Fruit fly (Drosophila melanogaster) whole organism, embryonic: ENCODE data around the gene Sdhaf3.
A peak's percentile ranks its signal among the peaks of the same experiment; 100 is the strongest.

Experiments
- ATbp ChIP-seq: fragments of 200-800 bp; sonication (Bioruptor generic); optimal IDR thresholded peaks from 2 replicates; lab custom pipeline; 2017; ENCODE audit warnings: missing biosample characterization, mild to moderate bottlenecking, missing genetic modification characterization, missing genetic modification reagents
- Antp ChIP-seq: fragments of 200-800 bp; sonication (Bioruptor generic); optimal IDR thresholded peaks from 3 replicates; lab custom pipeline; 2016; ENCODE audit warnings: missing biosample characterization, missing genetic modification characterization
- Bgb ChIP-seq: fragments of 200-800 bp; sonication (Bioruptor generic); IDR thresholded peaks from 2 replicates; pipeline ENCODE4 v1.3.6; 2022; ENCODE audit warnings: missing biosample characterization, missing genetic modification characterization; ENCODE audit not compliant: partially characterized antibody
- CG10321 ChIP-seq: fragments of 200-800 bp; sonication (Bioruptor generic); IDR thresholded peaks from 2 replicates; pipeline ENCODE4 v1.3.6; 2022; ENCODE audit warnings: missing biosample characterization, missing genetic modification characterization
- CG10431 ChIP-seq: fragments of 200-800 bp; sonication (Bioruptor generic); optimal IDR thresholded peaks from 3 replicates; lab custom pipeline; 2018; ENCODE audit warnings: missing biosample characterization, mild to moderate bottlenecking, missing genetic modification characterization
- CG11093 ChIP-seq: fragments of 200-800 bp; sonication (Bioruptor generic); IDR thresholded peaks from 3 replicates; pipeline ENCODE4 v1.3.6; 2022; ENCODE audit warnings: missing biosample characterization, missing genetic modification characterization
- CG11723 ChIP-seq: fragments of 200-800 bp; sonication (Bioruptor generic); optimal IDR thresholded peaks from 2 replicates; lab custom pipeline; 2017; ENCODE audit warnings: missing biosample characterization, mild to moderate bottlenecking, missing genetic modification characterization
- CG12744 ChIP-seq: fragments of 200-800 bp; sonication (Bioruptor generic); optimal IDR thresholded peaks from 2 replicates; lab custom pipeline; 2016; ENCODE audit warnings: missing biosample characterization, missing genetic modification characterization
- CG14667 ChIP-seq: fragments of 200-800 bp; sonication (Bioruptor generic); IDR thresholded peaks from 2 replicates; pipeline ENCODE4 v1.3.6; 2022; ENCODE audit warnings: missing biosample characterization, missing genetic modification characterization
- CG14710 ChIP-seq: fragments of 200-800 bp; sonication (Bioruptor generic); optimal IDR thresholded peaks from 3 replicates; lab custom pipeline; 2019; ENCODE audit warnings: missing biosample characterization, mild to moderate bottlenecking, missing genetic modification characterization, moderate library complexity
- CG15073 ChIP-seq: fragments of 200-800 bp; sonication (Bioruptor generic); optimal IDR thresholded peaks from 2 replicates; lab custom pipeline; 2016; ENCODE audit warnings: missing biosample characterization, missing genetic modification characterization
- CG15269 ChIP-seq: fragments of 200-800 bp; sonication (Bioruptor generic); optimal IDR thresholded peaks from 2 replicates; lab custom pipeline; 2018; ENCODE audit warnings: missing biosample characterization, mild to moderate bottlenecking, missing genetic modification characterization, moderate library complexity
- CG15601 ChIP-seq: fragments of 200-800 bp; sonication (Bioruptor generic); optimal IDR thresholded peaks from 3 replicates; lab custom pipeline; 2019; ENCODE audit warnings: missing biosample characterization, mild to moderate bottlenecking, missing genetic modification characterization, moderate library complexity
- CG1603 ChIP-seq: fragments of 200-800 bp; sonication (Bioruptor generic); optimal IDR thresholded peaks from 2 replicates; lab custom pipeline; 2019; ENCODE audit warnings: missing biosample characterization, mild to moderate bottlenecking, missing genetic modification characterization, moderate library complexity
- CG5953 ChIP-seq: fragments of 200-800 bp; sonication (Bioruptor generic); IDR thresholded peaks from 2 replicates; pipeline ENCODE4 v1.3.6; 2022; ENCODE audit warnings: missing biosample characterization, missing genetic modification characterization
- CG6272 ChIP-seq: fragments of 200-800 bp; sonication (Bioruptor generic); IDR thresholded peaks from 2 replicates; pipeline ENCODE4 v1.3.6; 2022; ENCODE audit warnings: missing biosample characterization, missing genetic modification characterization
- CG6813 ChIP-seq: fragments of 200-800 bp; sonication (Bioruptor generic); optimal IDR thresholded peaks from 2 replicates; lab custom pipeline; 2017; ENCODE audit warnings: missing biosample characterization, missing genetic modification characterization, mild to moderate bottlenecking, moderate library complexity, missing genetic modification reagents
- CG9437 ChIP-seq: fragments of 200-800 bp; sonication (Bioruptor generic); optimal IDR thresholded peaks from 2 replicates; lab custom pipeline; 2018; ENCODE audit warnings: missing biosample characterization, mild to moderate bottlenecking, missing genetic modification characterization
- D ChIP-seq, 2 experiments: fragments of 200-800 bp in 1 of 2; fragments of >200 bp in 1 of 2; sonication (Bioruptor generic) in 1 of 2; optimal IDR thresholded peaks; 2 replicates in 1 of 2; 3 replicates in 1 of 2; lab custom pipeline; 2017; ENCODE audit warnings: mild to moderate bottlenecking in 1 of 2, missing biosample characterization in 1 of 2, missing genetic modification characterization in 1 of 2, missing genetic modification reagents in 1 of 2
- Ets65A ChIP-seq: fragments of 200-800 bp; sonication (Bioruptor generic); peaks from one replicate; lab custom pipeline; 2016; ENCODE audit warnings: missing biosample characterization, missing genetic modification characterization
- H2.0 ChIP-seq: fragments of 200-800 bp; sonication (Bioruptor generic); IDR thresholded peaks from 2 replicates; pipeline ENCODE4 v1.3.6; 2022; ENCODE audit warnings: missing biosample characterization, missing genetic modification characterization
- HHEX ChIP-seq: fragments of 200-800 bp; sonication (Bioruptor generic); optimal IDR thresholded peaks from 3 replicates; lab custom pipeline; 2017; ENCODE audit warnings: missing biosample characterization, mild to moderate bottlenecking, missing genetic modification characterization, missing genetic modification reagents
- Hey ChIP-seq: fragments of 200-800 bp; sonication (Bioruptor generic); optimal IDR thresholded peaks from 3 replicates; lab custom pipeline; 2018; ENCODE audit warnings: missing biosample characterization, mild to moderate bottlenecking, missing genetic modification characterization
- Hr3 ChIP-seq: fragments of 200-800 bp; sonication (Bioruptor generic); optimal IDR thresholded peaks from 3 replicates; lab custom pipeline; 2016; ENCODE audit warnings: missing biosample characterization, missing genetic modification characterization
- Hr78 ChIP-seq, 2 experiments: fragments of 200-800 bp in 1 of 2; fragments of >200 bp in 1 of 2; sonication (Bioruptor generic) in 1 of 2; optimal IDR thresholded peaks; 2 replicates each; lab custom pipeline; 2017 to 2019; ENCODE audit warnings: missing biosample characterization in 2 of 2, missing genetic modification characterization in 2 of 2, mild to moderate bottlenecking in 1 of 2, moderate library complexity in 1 of 2
- NC2α ChIP-seq: fragments of 200-800 bp; sonication (Bioruptor generic); optimal IDR thresholded peaks from 2 replicates; lab custom pipeline; 2016; ENCODE audit warnings: missing biosample characterization, missing genetic modification characterization
- Nf-YB ChIP-seq: fragments of 200-800 bp; sonication (Bioruptor generic); optimal IDR thresholded peaks from 3 replicates; lab custom pipeline; 2019; ENCODE audit warnings: missing biosample characterization, mild to moderate bottlenecking, missing genetic modification characterization, moderate library complexity
- Poxn ChIP-seq: fragments of 200-800 bp; sonication (Bioruptor generic); IDR thresholded peaks from 2 replicates; pipeline ENCODE4 v1.3.6; 2022; ENCODE audit warnings: missing biosample characterization, missing genetic modification characterization
- TFAM ChIP-seq: fragments of 200-800 bp; sonication (Bioruptor generic); optimal IDR thresholded peaks from 2 replicates; lab custom pipeline; 2017; ENCODE audit warnings: missing biosample characterization, missing genetic modification characterization, inconsistent platforms
- ara ChIP-seq: fragments of 200-800 bp; sonication (Bioruptor generic); IDR thresholded peaks from 2 replicates; pipeline ENCODE4 v1.3.6; 2022; ENCODE audit warnings: missing biosample characterization, missing genetic modification characterization
- bsh ChIP-seq, 2 experiments: fragments of 200-800 bp; sonication (Bioruptor generic); optimal IDR thresholded peaks; 2 replicates each; lab custom pipeline; 2017 to 2018; ENCODE audit warnings: mild to moderate bottlenecking in 2 of 2, missing biosample characterization in 2 of 2, missing genetic modification characterization in 2 of 2, moderate library complexity in 1 of 2
- chif ChIP-seq, 2 experiments: fragments of 200-800 bp; sonication (Bioruptor generic); optimal IDR thresholded peaks; 3 replicates each; lab custom pipeline; 2016; ENCODE audit warnings: missing biosample characterization in 2 of 2, missing genetic modification characterization in 2 of 2
- dan ChIP-seq: fragments of 200-800 bp; sonication (Bioruptor generic); IDR thresholded peaks from 2 replicates; pipeline ENCODE4 v1.3.6; 2022; ENCODE audit warnings: missing biosample characterization, missing genetic modification characterization
- emc ChIP-seq: fragments of 200-800 bp; sonication (Bioruptor generic); optimal IDR thresholded peaks from 2 replicates; lab custom pipeline; 2016; ENCODE audit warnings: missing biosample characterization, missing genetic modification characterization
- fd96Cb ChIP-seq: fragments of 200-800 bp; sonication (Bioruptor generic); optimal IDR thresholded peaks from 2 replicates; lab custom pipeline; 2018; ENCODE audit warnings: missing biosample characterization, mild to moderate bottlenecking, missing genetic modification characterization, moderate library complexity
- gcm ChIP-seq: fragments of 200-800 bp; sonication (Bioruptor generic); optimal IDR thresholded peaks from 2 replicates; lab custom pipeline; 2019; ENCODE audit warnings: missing biosample characterization, mild to moderate bottlenecking, missing genetic modification characterization, moderate library complexity
- gt ChIP-seq: fragments of 200-800 bp; sonication (Bioruptor generic); IDR thresholded peaks from 2 replicates; pipeline ENCODE4 v1.3.6; 2022; ENCODE audit warnings: missing biosample characterization, missing genetic modification characterization
- ind ChIP-seq: fragments of 200-800 bp; sonication (Bioruptor generic); optimal IDR thresholded peaks from 3 replicates; lab custom pipeline; 2016; ENCODE audit warnings: missing biosample characterization, missing genetic modification characterization
- jing ChIP-seq: fragments of 200-800 bp; sonication (Bioruptor generic); optimal IDR thresholded peaks from 2 replicates; lab custom pipeline; 2018; ENCODE audit warnings: missing biosample characterization, mild to moderate bottlenecking, missing genetic modification characterization
- nerfin-1 ChIP-seq: fragments of 200-800 bp; sonication (Bioruptor generic); optimal IDR thresholded peaks from 3 replicates; lab custom pipeline; 2019; ENCODE audit warnings: missing biosample characterization, mild to moderate bottlenecking, missing genetic modification characterization, moderate library complexity
- pb ChIP-seq: fragments of 200-800 bp; sonication (Bioruptor generic); optimal IDR thresholded peaks from 3 replicates; lab custom pipeline; 2016; ENCODE audit warnings: missing biosample characterization, missing genetic modification characterization
- run ChIP-seq: fragments of 200-800 bp; sonication (Bioruptor generic); optimal IDR thresholded peaks from 3 replicates; lab custom pipeline; 2018; ENCODE audit warnings: missing biosample characterization, mild to moderate bottlenecking, missing genetic modification characterization
- sens ChIP-seq: fragments of 200-800 bp; sonication (Bioruptor generic); peaks from one replicate; lab custom pipeline; 2016; ENCODE audit warnings: missing biosample characterization, missing genetic modification characterization
- tin ChIP-seq: fragments of 200-800 bp; sonication (Bioruptor generic); optimal IDR thresholded peaks from 3 replicates; lab custom pipeline; 2016; ENCODE audit warnings: missing biosample characterization, missing genetic modification characterization
- tup ChIP-seq: fragments of 200-800 bp; sonication (Bioruptor generic); optimal IDR thresholded peaks from 2 replicates; lab custom pipeline; 2016; ENCODE audit warnings: missing biosample characterization, mild to moderate bottlenecking, missing genetic modification characterization, moderate library complexity
- tx ChIP-seq: fragments of 200-800 bp; sonication (Bioruptor generic); optimal IDR thresholded peaks from 2 replicates; lab custom pipeline; 2016; ENCODE audit warnings: missing biosample characterization, missing genetic modification characterization
- wor ChIP-seq: fragments of 200-800 bp; sonication (Bioruptor generic); IDR thresholded peaks from 2 replicates; pipeline ENCODE4 v1.3.6; 2022; ENCODE audit warnings: missing biosample characterization, missing genetic modification characterization
- zf30C ChIP-seq: fragments of 200-800 bp; sonication (Bioruptor generic); optimal IDR thresholded peaks from 3 replicates; lab custom pipeline; 2018; ENCODE audit warnings: missing biosample characterization, mild to moderate bottlenecking, missing genetic modification characterization

Sdhaf3 gene

DNA sequence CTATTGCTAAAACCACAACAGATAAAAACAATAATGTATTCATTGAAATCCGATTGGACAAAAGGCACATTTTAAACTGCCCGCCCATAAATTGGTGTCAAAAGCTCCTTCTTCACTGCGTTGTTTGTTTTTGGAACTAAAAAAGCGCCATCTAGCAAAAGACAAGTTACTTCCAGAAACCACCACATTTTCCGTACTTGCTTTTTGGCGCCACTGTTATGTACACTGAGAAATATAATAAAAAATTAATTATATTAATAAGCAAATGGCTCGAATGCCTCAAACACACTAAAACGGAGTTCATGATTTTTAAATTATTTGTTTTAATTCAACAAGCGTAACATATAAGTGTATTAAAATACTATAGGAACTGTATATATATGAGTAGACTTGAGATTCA, 15.1 kb upstream of the Sdhaf3 start (continued):
- TF ChIP-seq wor (GFP tag; lab: Robert Waterston, UW) (peak; percentile 46; the same call in 1 of the 2 replicates), Antp (GFP tag; lab: Kevin White, UChicago) (peak; percentile 74), CG15269 (tag; lab: Kevin White, UChicago) (peak; percentile 84), HHEX (GFP tag; lab: Kevin White, UChicago) (peak; percentile 82), tup (peak; percentile 55), tin (GFP tag; lab: Kevin White, UChicago) (peak; percentile 85), pb (GFP tag; lab: Kevin White, UChicago) (peak; percentile 36), CG15073 (GFP tag; lab: Kevin White, UChicago) (peak; percentile 44), CG6272 (GFP tag; lab: Robert Waterston, UW) (peak; percentile 69), TFAM (GFP tag; lab: Kevin White, UChicago) (peak; percentile 27), gcm (GFP tag; lab: Kevin White, UChicago) (peak; percentile 78), CG10321 (GFP tag; lab: Robert Waterston, UW) (peak; percentile 62), Poxn (no peak)

DNA sequence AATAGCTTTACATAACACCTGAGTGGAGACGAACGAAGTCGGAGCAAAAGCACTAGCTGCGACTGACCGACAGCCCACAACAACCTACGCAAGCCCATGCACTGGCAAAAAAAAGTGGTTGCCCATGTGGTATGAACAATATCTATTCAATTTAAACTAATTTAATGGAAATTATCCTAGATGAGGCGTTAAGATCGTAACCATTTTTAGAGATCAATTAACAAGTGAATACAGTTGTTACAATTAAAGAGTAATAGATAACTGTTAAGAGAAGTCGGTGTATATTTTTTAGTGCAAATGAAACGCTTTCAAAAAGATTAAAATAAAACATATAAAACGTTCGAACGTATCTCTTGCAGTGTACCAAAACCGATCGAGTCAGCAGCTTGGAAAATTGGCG, 14.0 kb upstream of the Sdhaf3 start:
- peak; percentile 88 for TF ChIP-seq sens (GFP tag; lab: Kevin White, UChicago)
- peak; percentile 58 for TF ChIP-seq gcm (GFP tag; lab: Kevin White, UChicago)
- peak; percentile 21 for TF ChIP-seq Nf-YB (GFP tag; lab: Kevin White, UChicago)
- TF ChIP-seq Hr78 (GFP tag; optimal IDR thresholded peaks at IDR 0.05; lab: Kevin White, UChicago): peak in 1 of 2 experiments; percentile 29
- TF ChIP-seq ind (GFP tag; lab: Kevin White, UChicago): peak; percentile 13
- TF ChIP-seq Ets65A (GFP tag; lab: Kevin White, UChicago): peak; percentile 13
- TF ChIP-seq run (tag; lab: Kevin White, UChicago): peak; percentile 27
- peak; percentile 65 for TF ChIP-seq nerfin-1 (tag; lab: Kevin White, UChicago)
- TF ChIP-seq fd96Cb (tag; lab: Kevin White, UChicago): peak; percentile 69
- no peak for TF ChIP-seq tx (GFP tag; lab: Kevin White, UChicago)
- peak; percentile 2 for TF ChIP-seq CG6813 (GFP tag; lab: Kevin White, UChicago)
- no peak for TF ChIP-seq NC2α (GFP tag; lab: Kevin White, UChicago)
- no peak for TF ChIP-seq D (optimal IDR thresholded peaks at IDR 0.05; lab: Kevin White, UChicago)
- peak; percentile 59 for TF ChIP-seq D (GFP tag; optimal IDR thresholded peaks at IDR 0.05; lab: Kevin White, UChicago)
- no peak for TF ChIP-seq gt (GFP tag; lab: Robert Waterston, UW)
- TF ChIP-seq ATbp (GFP tag; lab: Kevin White, UChicago): peak; percentile 65
- peak; percentile 21 for TF ChIP-seq zf30C (GFP tag; lab: Kevin White, UChicago)
- TF ChIP-seq H2.0 (GFP tag; lab: Robert Waterston, UW): no peak
- TF ChIP-seq dan (GFP tag; lab: Robert Waterston, UW): no peak
- no peak for TF ChIP-seq Bgb (GFP tag; lab: Robert Waterston, UW)
- no peak for TF ChIP-seq emc (GFP tag; lab: Kevin White, UChicago)
- no peak for TF ChIP-seq CG14667 (GFP tag; lab: Robert Waterston, UW)
- no peak for TF ChIP-seq CG1603 (tag; lab: Kevin White, UChicago)
- peak; percentile 7 for TF ChIP-seq CG10431
- peak; percentile 55 for TF ChIP-seq jing (GFP tag; lab: Kevin White, UChicago)
- peak; percentile 55; the same call in 1 of the 2 replicates for TF ChIP-seq CG5953 (GFP tag; lab: Robert Waterston, UW)
- TF ChIP-seq chif (GFP tag; optimal IDR thresholded peaks at IDR 0.05; lab: Kevin White, UChicago): peak; percentile 10 to 54
- TF ChIP-seq Hey (tag; lab: Kevin White, UChicago): no peak
- peak; percentile 5 for TF ChIP-seq Hr3
- peak; percentile 43 for TF ChIP-seq CG14710 (tag; lab: Kevin White, UChicago)
- TF ChIP-seq ara (GFP tag; lab: Robert Waterston, UW): no peak
- 0 out of 3 replicates have a peak, but pooled peaks have one; percentile 42 for TF ChIP-seq CG11093 (GFP tag; lab: Robert Waterston, UW)
- peak; percentile 65 for TF ChIP-seq CG15601 (tag; lab: Kevin White, UChicago)
- peak; percentile 55; the same call in 1 of the 2 replicates for TF ChIP-seq wor (GFP tag; lab: Robert Waterston, UW)
- TF ChIP-seq CG12744 (GFP tag; lab: Kevin White, UChicago): no peak
- TF ChIP-seq bsh (GFP tag; optimal IDR thresholded peaks at IDR 0.05; lab: Kevin White, UChicago): peak; percentile 67 to 74
- TF ChIP-seq CG11723 (GFP tag; lab: Kevin White, UChicago): peak; percentile 50
- TF ChIP-seq CG9437 (GFP tag; lab: Kevin White, UChicago): peak; percentile 47
